Worm (Caenorhabditis elegans): Measurements from ENCODE around the gene nhr-104.

nhr-104 gene

DNA sequence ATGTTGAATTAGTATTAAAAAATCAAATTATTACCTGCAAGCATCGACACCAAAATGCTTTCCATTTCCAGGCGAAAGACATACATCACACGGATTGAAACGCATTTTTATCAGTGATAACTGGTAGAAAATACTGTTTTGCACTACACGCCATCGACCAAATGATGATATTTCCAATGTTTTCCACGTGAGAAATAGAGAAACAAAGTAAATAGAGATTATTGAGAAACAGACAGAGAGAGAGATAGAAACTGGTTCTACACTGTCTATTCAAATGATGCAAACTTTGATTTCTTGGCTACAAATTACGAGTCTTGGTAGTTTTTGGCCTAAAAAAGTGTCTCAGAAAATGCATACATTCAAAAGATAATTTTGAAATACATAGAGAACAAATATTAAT lies at the start of gene nhr-104:
Gene nhr-104 (minus strand): TSS at position 361 of the 400 bp plus-strand sequence.
- TF ChIP-seq unc-62 (GFP tag; optimal IDR thresholded peaks at IDR 0.05), result no peak

DNA sequence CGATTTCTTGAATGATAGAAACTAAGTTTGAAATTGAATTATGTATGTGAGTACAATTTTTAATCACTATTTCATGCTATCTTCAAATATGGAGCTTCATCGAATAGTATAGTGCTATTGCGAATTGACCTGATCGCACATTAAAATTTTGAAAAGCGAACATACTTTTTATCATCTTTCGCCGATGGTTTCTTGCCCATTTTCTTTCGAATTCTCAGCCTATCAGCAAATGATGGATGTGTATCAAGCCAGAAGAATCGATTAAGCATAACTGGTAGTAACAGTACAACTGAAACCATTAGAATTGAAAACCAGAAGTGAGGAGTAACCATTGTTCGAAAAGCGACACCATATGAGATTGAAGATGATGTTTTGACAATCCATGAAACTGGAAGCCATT lies 41.1 kb upstream of the nhr-104 start:
- TF ChIP-seq unc-62 (GFP tag; optimal IDR thresholded peaks at IDR 0.05), result no peak

DNA sequence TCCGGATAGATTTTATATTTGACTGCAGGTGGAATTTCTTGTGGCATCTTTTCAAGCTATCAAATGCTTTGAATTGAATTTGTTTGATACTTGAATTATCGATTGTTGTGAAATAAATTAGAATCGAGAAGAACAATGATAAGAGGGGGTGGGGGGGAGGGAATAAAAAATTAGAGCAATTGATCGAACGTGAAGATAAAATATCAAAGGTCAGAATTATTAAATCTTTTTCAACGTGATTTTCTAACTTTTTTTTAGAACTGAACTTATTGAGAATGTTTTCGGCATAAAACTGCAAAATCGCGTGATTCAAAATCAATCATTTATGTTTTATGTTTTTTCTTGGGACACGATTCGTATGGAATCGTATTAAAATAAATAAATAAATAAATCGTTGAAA lies 38.7 kb upstream of the nhr-104 start, which contains the start of gene mpz-4:
Gene mpz-4 (minus strand): TSS at position 101 of the 400 bp plus-strand sequence.
- no peak for TF ChIP-seq unc-62 (GFP tag; optimal IDR thresholded peaks at IDR 0.05)

DNA sequence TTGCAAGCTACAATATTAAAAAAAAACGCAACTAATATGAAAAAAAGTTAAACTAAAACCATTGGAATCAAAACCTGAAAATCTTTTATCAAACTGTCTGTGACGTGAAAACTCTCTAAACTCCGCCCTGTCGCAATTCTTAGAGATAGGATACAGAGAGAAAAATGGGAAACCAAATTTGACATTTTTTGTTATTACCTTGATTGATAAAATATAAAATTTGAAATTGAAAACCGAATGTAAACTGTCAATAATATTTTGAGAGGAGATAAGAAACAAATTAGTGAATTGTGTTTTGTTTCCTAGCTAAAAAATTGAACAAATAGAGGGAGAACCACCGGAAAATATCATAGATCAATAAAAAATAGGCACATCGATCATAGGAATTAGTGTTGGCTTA lies 33.4 kb upstream of the nhr-104 start:
- TF ChIP-seq unc-62 (GFP tag; optimal IDR thresholded peaks at IDR 0.05), result no peak

DNA sequence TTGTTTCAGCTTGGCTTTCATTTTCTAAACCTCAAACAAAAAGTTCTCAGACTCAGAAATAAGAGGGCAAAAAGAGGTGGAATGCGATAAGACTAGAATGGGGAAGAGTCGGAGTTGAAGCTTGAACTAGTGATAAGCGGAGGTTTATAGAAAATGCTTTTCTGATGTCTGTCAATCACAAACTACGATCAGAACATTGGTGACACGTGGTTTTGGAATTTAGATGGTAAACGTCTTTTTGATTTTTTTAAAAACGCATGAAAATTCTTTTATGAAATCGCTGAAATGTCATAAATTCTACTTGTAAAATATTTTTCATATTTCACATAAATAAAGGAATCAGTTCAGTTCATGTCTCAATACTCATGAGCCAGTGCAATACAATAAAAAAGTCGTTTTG lies 32.6 kb upstream of the nhr-104 start, which contains the start of gene H06H21.8:
Gene H06H21.8 (minus strand): TSS at position 78 of the 400 bp plus-strand sequence.
- no peak for TF ChIP-seq unc-62 (GFP tag; optimal IDR thresholded peaks at IDR 0.05)

ce11 chrIV:4814185-4814584 lies 25.7 kb upstream of the nhr-104 start, which contains the start of gene srw-94:
TSS of gene srw-94 (plus strand) at chrIV:4814485.
- no peak for TF ChIP-seq unc-62 (GFP tag; optimal IDR thresholded peaks at IDR 0.05)

DNA sequence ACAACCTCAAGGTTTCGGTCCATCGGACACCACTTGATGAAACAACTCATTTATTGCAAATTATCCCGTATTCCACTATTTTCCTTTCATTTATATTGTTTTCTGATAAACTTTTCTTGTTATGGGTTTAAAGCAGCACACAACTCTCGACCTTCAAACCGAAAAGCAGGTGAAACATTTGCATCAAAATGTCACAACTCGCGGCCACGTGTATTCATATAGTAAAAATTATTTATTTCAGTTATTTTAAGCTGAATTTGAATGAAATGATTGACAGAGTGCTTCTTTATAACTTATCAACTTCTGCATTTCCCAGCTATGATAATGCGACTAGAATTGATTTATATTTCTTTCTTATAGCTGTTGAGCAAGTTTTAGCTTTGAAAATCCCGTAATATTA lies 23.4 kb upstream of the nhr-104 start, which contains the start of gene srw-95:
Gene srw-95 (plus strand): TSS at position 213 of the 400 bp plus-strand sequence.
- TF ChIP-seq unc-62 (GFP tag; optimal IDR thresholded peaks at IDR 0.05), result no peak

- TF ChIP-seq unc-62 (GFP tag; optimal IDR thresholded peaks at IDR 0.05), result no peak
Observed at ce11 chrIV:4810377-4810984, 22.0 kb upstream of the nhr-104 start, which contains the start of gene eif-1.A. TSS of gene eif-1.A (plus strand) at chrIV:4810934.

ce11 chrIV:4809813-4810212 lies 21.3 kb upstream of the nhr-104 start, which contains the start of gene H06H21.37:
TSS of gene H06H21.37 (minus strand) at chrIV:4809974.
- TF ChIP-seq unc-62 (GFP tag; optimal IDR thresholded peaks at IDR 0.05), result no peak

ce11 chrIV:4809397-4809796 lies 20.9 kb upstream of the nhr-104 start, which contains the start of gene ubxn-6:
TSS of gene ubxn-6 (minus strand) at chrIV:4809497.
- TF ChIP-seq unc-62 (GFP tag; optimal IDR thresholded peaks at IDR 0.05), result no peak

DNA sequence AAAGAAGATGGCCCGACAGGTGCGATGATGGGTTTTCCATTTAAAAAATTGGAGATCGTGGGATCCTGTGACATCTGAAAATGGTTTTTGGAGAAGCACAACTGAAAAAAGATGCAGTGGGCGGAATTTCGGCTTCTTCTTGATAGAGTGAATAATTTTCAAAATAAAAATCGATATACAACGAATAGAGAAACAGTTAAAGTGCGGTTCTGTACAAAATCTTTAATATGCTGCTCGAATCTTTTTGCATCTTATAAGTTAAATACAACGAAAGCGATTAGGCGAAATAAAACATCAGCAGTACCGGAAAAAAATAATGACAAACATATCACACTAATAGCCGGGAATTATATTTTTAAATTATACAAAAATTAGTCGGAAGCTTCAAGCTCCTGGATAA lies 18.7 kb upstream of the nhr-104 start, which contains the start of gene H06H21.11:
Gene H06H21.11 (minus strand): TSS at position 101 of the 400 bp plus-strand sequence.
- TF ChIP-seq unc-62 (GFP tag; optimal IDR thresholded peaks at IDR 0.05), result no peak

- TF ChIP-seq unc-62 (GFP tag; optimal IDR thresholded peaks at IDR 0.05), result no peak
Observed at ce11 chrIV:4806486-4806885, 18.0 kb upstream of the nhr-104 start, which contains the start of gene dpf-5. TSS of gene dpf-5 (minus strand) at chrIV:4806586.

DNA sequence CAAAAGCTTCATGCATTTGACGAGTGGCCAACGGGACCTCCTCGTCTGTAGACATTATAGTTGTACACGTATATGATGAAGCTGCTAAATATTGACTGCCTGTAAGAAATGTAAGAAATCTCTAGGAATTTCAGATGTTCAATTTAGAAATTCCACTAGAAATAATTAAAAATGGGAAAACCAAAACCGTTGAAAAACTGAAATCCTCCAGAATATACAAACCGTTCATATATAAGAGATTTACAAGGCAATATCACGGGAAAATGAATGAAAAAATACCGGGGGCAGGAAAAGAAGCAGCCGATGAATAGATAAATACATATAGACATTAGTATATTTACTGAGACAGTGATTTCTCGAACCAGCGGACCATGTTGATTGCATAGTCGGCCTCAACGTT lies 14.0 kb upstream of the nhr-104 start, which contains the start of gene dpf-7:
Gene dpf-7 (minus strand): TSS at position 101 of the 400 bp plus-strand sequence.
- no peak for TF ChIP-seq unc-62 (GFP tag; optimal IDR thresholded peaks at IDR 0.05)

ce11 chrIV:4799114-4799513 lies 10.6 kb upstream of the nhr-104 start, which contains the start of gene eor-1:
TSS of gene eor-1 (minus strand) at chrIV:4799178.
- no peak for TF ChIP-seq unc-62 (GFP tag; optimal IDR thresholded peaks at IDR 0.05)

DNA sequence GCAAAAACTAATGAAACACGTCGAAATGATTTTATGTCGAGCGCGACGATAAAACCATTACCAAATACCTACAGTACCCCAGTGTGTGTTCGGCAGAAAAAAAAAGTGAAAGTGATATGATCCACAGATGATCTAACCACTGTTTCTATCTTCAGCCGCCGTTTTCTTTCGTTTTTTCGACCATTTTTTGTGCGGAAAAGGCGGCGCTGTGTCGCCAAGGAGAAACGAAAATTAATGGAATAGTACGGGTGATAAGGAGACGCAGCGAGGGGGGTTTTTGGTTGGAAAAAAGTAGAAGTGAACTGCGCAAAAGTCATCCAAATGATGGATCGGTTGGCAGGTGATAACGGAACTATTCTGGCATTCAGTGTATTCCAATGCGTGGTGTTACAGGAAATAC lies 6.6 kb upstream of the nhr-104 start:
- TF ChIP-seq unc-62 (GFP tag; optimal IDR thresholded peaks at IDR 0.05), result no peak

- TF ChIP-seq unc-62 (GFP tag; optimal IDR thresholded peaks at IDR 0.05), result no peak
Observed at ce11 chrIV:4789445-4789844, 953 bp upstream of the nhr-104 start, which contains the start of gene R11E3.1. TSS of gene R11E3.1 (plus strand) at chrIV:4789745.

ce11 chrIV:4781123-4781522 lies 7.4 kb downstream of the nhr-104 start:
- no peak for TF ChIP-seq unc-62 (GFP tag; optimal IDR thresholded peaks at IDR 0.05)
